Worm (Caenorhabditis elegans) whole organism, late embryonic: ENCODE measurements around the gene del-1.

Experiments
- C08G9.2 ChIP-seq: sonication (generic microtip); optimal IDR thresholded peaks from 2 replicates; lab custom pipeline; 2016; ENCODE audit warnings: mild to moderate bottlenecking, missing genetic modification characterization, moderate library complexity, missing compliant biosample characterization
- F13H6.1 ChIP-seq: sonication (generic microtip); optimal IDR thresholded peaks from 2 replicates; lab custom pipeline; 2016; ENCODE audit warnings: missing genetic modification characterization, missing compliant biosample characterization
- K09A11.1 ChIP-seq: sonication (generic microtip); optimal IDR thresholded peaks from 2 replicates; lab custom pipeline; 2017; ENCODE audit warnings: antibody characterized with exemption, mild to moderate bottlenecking, missing genetic modification characterization, missing compliant biosample characterization; ENCODE audit not compliant: insufficient read depth
- T23F11.4 ChIP-seq: fragments of 200-800 bp; sonication (Bioruptor generic); optimal IDR thresholded peaks from 2 replicates; lab custom pipeline; 2018; ENCODE audit warnings: mild to moderate bottlenecking, missing genetic modification characterization, missing compliant biosample characterization
- ahr-1 ChIP-seq: sonication (generic microtip); optimal IDR thresholded peaks from 2 replicates; lab custom pipeline; 2016; ENCODE audit warnings: missing genetic modification characterization, missing compliant biosample characterization
- ama-1 ChIP-seq: fragments of 150-350 bp; optimal IDR thresholded peaks from 2 replicates; lab custom pipeline; 2014
- ceh-14 ChIP-seq: sonication (generic microtip); optimal IDR thresholded peaks from 2 replicates; lab custom pipeline; 2016; ENCODE audit warnings: missing genotype, missing genetic modification characterization, missing compliant biosample characterization
- ceh-22 ChIP-seq: sonication (generic microtip); optimal IDR thresholded peaks from 2 replicates; lab custom pipeline; 2017; ENCODE audit warnings: missing biosample characterization, missing genetic modification characterization
- ceh-31 ChIP-seq: sonication (generic microtip); optimal IDR thresholded peaks from 2 replicates; lab custom pipeline; 2016; ENCODE audit warnings: missing genetic modification characterization, missing compliant biosample characterization
- ceh-34 ChIP-seq: sonication (generic microtip); optimal IDR thresholded peaks from 2 replicates; lab custom pipeline; 2016; ENCODE audit warnings: mild to moderate bottlenecking, missing genetic modification characterization, missing compliant biosample characterization
- ceh-45 ChIP-seq: fragments of 200-800 bp; sonication (Bioruptor generic); IDR thresholded peaks from 2 replicates; pipeline ENCODE4 v1.3.6; 2022; ENCODE audit warnings: missing genetic modification reagents, missing genetic modification characterization, missing compliant biosample characterization
- ceh-6 ChIP-seq: fragments of 200-800 bp; sonication (Bioruptor generic); optimal IDR thresholded peaks from 2 replicates; lab custom pipeline; 2018; ENCODE audit warnings: mild to moderate bottlenecking, missing genetic modification characterization, missing compliant biosample characterization
- che-1 ChIP-seq: sonication (generic microtip); optimal IDR thresholded peaks from 2 replicates; lab custom pipeline; 2016; ENCODE audit warnings: mild to moderate bottlenecking, missing genetic modification characterization, missing compliant biosample characterization
- elt-2 ChIP-seq: sonication (generic microtip); optimal IDR thresholded peaks from 2 replicates; lab custom pipeline; 2016; ENCODE audit warnings: missing genetic modification reagents, missing genetic modification characterization, missing compliant biosample characterization
- fax-1 ChIP-seq: sonication (generic microtip); optimal IDR thresholded peaks from 2 replicates; lab custom pipeline; 2016; ENCODE audit warnings: missing genotype, missing genetic modification characterization, missing compliant biosample characterization
- fkh-6 ChIP-seq: sonication (generic microtip); optimal IDR thresholded peaks from 2 replicates; lab custom pipeline; 2016; ENCODE audit warnings: missing genetic modification characterization, missing compliant biosample characterization
- hlh-13 ChIP-seq: fragments of 200-800 bp; sonication (Bioruptor generic); optimal IDR thresholded peaks from 2 replicates; lab custom pipeline; 2018; ENCODE audit warnings: mild to moderate bottlenecking, missing genetic modification characterization, missing compliant biosample characterization
- hlh-30 ChIP-seq: sonication (generic microtip); optimal IDR thresholded peaks from 2 replicates; lab custom pipeline; 2017; ENCODE audit warnings: antibody characterized with exemption, missing genetic modification characterization, missing compliant biosample characterization; ENCODE audit not compliant: insufficient read depth
- lim-6 ChIP-seq: sonication (generic microtip); optimal IDR thresholded peaks from 2 replicates; lab custom pipeline; 2016; ENCODE audit warnings: missing genetic modification characterization, missing compliant biosample characterization
- madf-2 ChIP-seq: sonication (generic microtip); optimal IDR thresholded peaks from 2 replicates; lab custom pipeline; 2017; ENCODE audit warnings: missing genetic modification characterization, missing compliant biosample characterization
- mec-3 ChIP-seq: sonication (generic microtip); optimal IDR thresholded peaks from 2 replicates; lab custom pipeline; 2016; ENCODE audit warnings: borderline replicate concordance, missing genetic modification characterization, missing compliant biosample characterization
- nfya-1 ChIP-seq: sonication (generic microtip); optimal IDR thresholded peaks from 2 replicates; lab custom pipeline; 2017; ENCODE audit warnings: missing genetic modification characterization, mild to moderate bottlenecking, missing compliant biosample characterization, antibody characterized with exemption, moderate library complexity
- nhr-11 ChIP-seq: fragments of 150-350 bp; optimal IDR thresholded peaks from 2 replicates; lab custom pipeline; 2014; ENCODE audit warnings: missing biosample characterization, missing genetic modification characterization
- nhr-232 ChIP-seq: sonication (generic microtip); optimal IDR thresholded peaks from 2 replicates; lab custom pipeline; 2016; ENCODE audit warnings: missing genetic modification characterization, missing compliant biosample characterization
- pat-9 ChIP-seq: fragments of 200-800 bp; sonication (Bioruptor generic); optimal IDR thresholded peaks from 2 replicates; lab custom pipeline; 2018; ENCODE audit warnings: mild to moderate bottlenecking, missing genetic modification characterization, moderate library complexity, missing compliant biosample characterization
- pax-1 ChIP-seq: fragments of 150-350 bp; optimal IDR thresholded peaks from 2 replicates; lab custom pipeline; 2014; ENCODE audit warnings: missing biosample characterization, missing genetic modification characterization
- pha-2 ChIP-seq: sonication (generic microtip); optimal IDR thresholded peaks from 2 replicates; lab custom pipeline; 2017; ENCODE audit warnings: mild to moderate bottlenecking, missing genetic modification characterization, missing compliant biosample characterization
- pqm-1 ChIP-seq: sonication (generic microtip); optimal IDR thresholded peaks from 2 replicates; lab custom pipeline; 2016; ENCODE audit warnings: missing genetic modification characterization, missing compliant biosample characterization
- pros-1 ChIP-seq: fragments of 150-350 bp; optimal IDR thresholded peaks from 2 replicates; lab custom pipeline; 2014; ENCODE audit warnings: missing biosample characterization, missing genetic modification reagents, missing genetic modification characterization
- ref-2 ChIP-seq: sonication (generic microtip); optimal IDR thresholded peaks from 2 replicates; lab custom pipeline; 2016; ENCODE audit warnings: missing genetic modification characterization, missing compliant biosample characterization
- sox-2 ChIP-seq: fragments of 200-800 bp; sonication (Bioruptor generic); IDR thresholded peaks from 2 replicates; pipeline ENCODE4 v1.3.6; 2022; ENCODE audit warnings: missing genetic modification reagents, missing genetic modification characterization, missing compliant biosample characterization
- syd-9 ChIP-seq: sonication (generic microtip); optimal IDR thresholded peaks from 2 replicates; lab custom pipeline; 2016; ENCODE audit warnings: mild to moderate bottlenecking, missing genetic modification characterization, moderate library complexity, missing compliant biosample characterization
- ttx-3 ChIP-seq: sonication (generic microtip); optimal IDR thresholded peaks from 2 replicates; lab custom pipeline; 2016; ENCODE audit warnings: missing genetic modification reagents, missing genetic modification characterization, missing compliant biosample characterization
- unc-3 ChIP-seq, 2 experiments: fragments of 200-800 bp in 1 of 2; sonication (Bioruptor generic) in 1 of 2; sonication (generic microtip) in 1 of 2; conservative IDR thresholded peaks in 1 of 2; optimal IDR thresholded peaks in 1 of 2; 2 replicates each; pipeline versions ENCODE4 v1.3.6 to Lab custom; 2016 to 2022; ENCODE audit warnings: missing compliant biosample characterization in 2 of 2, missing genetic modification characterization in 2 of 2, missing genetic modification reagents in 1 of 2
- unc-42 ChIP-seq: sonication (generic microtip); optimal IDR thresholded peaks from 2 replicates; lab custom pipeline; 2016; ENCODE audit warnings: missing genotype, missing genetic modification characterization, missing compliant biosample characterization
- unc-55 ChIP-seq: sonication (generic microtip); optimal IDR thresholded peaks from 2 replicates; lab custom pipeline; 2017; ENCODE audit warnings: missing biosample characterization, missing genetic modification reagents, missing genetic modification characterization
- ztf-16 ChIP-seq: sonication (generic microtip); optimal IDR thresholded peaks from 2 replicates; lab custom pipeline; 2017; ENCODE audit warnings: missing genetic modification characterization, missing compliant biosample characterization

del-1 gene

ce11 chrX:14297209-14297608, 29.3 kb downstream of the del-1 start (continued):
- peak; percentile 37 for TF ChIP-seq hlh-30 (tag; lab: Kevin White, UChicago)
- TF ChIP-seq ceh-14 (tag; lab: Kevin White, UChicago), result peak; percentile 8
- TF ChIP-seq ceh-34 (tag; lab: Kevin White, UChicago), result peak; percentile 65
- no peak for TF ChIP-seq ceh-6 (GFP tag; lab: Kevin White, UChicago)
- peak; percentile 9 for TF ChIP-seq F13H6.1 (tag; lab: Kevin White, UChicago)
- peak; percentile 70 for TF ChIP-seq unc-42 (tag; lab: Kevin White, UChicago)
- TF ChIP-seq C08G9.2, result peak; percentile 50

ce11 chrX:14303078-14303477, 35.2 kb downstream of the del-1 start, which contains the start of gene C11H1.5:
Gene C11H1.5 (minus strand): TSS chrX:14303178.
- no peak for TF ChIP-seq ceh-45 (GFP tag; lab: Robert Waterston, UW)
- TF ChIP-seq fax-1 (tag; lab: Kevin White, UChicago), result no peak
- no peak for TF ChIP-seq F13H6.1 (tag; lab: Kevin White, UChicago)
- no peak for TF ChIP-seq pros-1
- TF ChIP-seq syd-9, result no peak
- TF ChIP-seq ceh-22 (tag; lab: Kevin White, UChicago), result no peak
- no peak for TF ChIP-seq ceh-14 (tag; lab: Kevin White, UChicago)
- TF ChIP-seq ahr-1, result no peak
- no peak for TF ChIP-seq mec-3 (tag; lab: Kevin White, UChicago)
- TF ChIP-seq pax-1 (tag; lab: Kevin White, UChicago), result no peak
- no peak for TF ChIP-seq pat-9 (tag; lab: Kevin White, UChicago)
- TF ChIP-seq ceh-34 (tag; lab: Kevin White, UChicago), result no peak
- no peak for TF ChIP-seq sox-2 (GFP tag; lab: Robert Waterston, UW)
- TF ChIP-seq ttx-3 (tag; lab: Kevin White, UChicago), result no peak
- TF ChIP-seq K09A11.1 (tag; lab: Kevin White, UChicago), result no peak
- no peak for TF ChIP-seq nhr-232 (tag; lab: Kevin White, UChicago)
- TF ChIP-seq pha-2 (tag; lab: Kevin White, UChicago), result no peak
- no peak for TF ChIP-seq fkh-6
- no peak for TF ChIP-seq hlh-13 (GFP tag; lab: Kevin White, UChicago)
- no peak for TF ChIP-seq nhr-11

ce11 chrX:14307667-14308066, 39.8 kb downstream of the del-1 start, which contains the start of gene gphr-2:
Gene gphr-2 (minus strand): TSS chrX:14307767.
- no peak for TF ChIP-seq ztf-16 (tag; lab: Kevin White, UChicago)
- TF ChIP-seq elt-2 (tag; lab: Kevin White, UChicago), result no peak
- no peak for TF ChIP-seq pqm-1 (tag; lab: Kevin White, UChicago)
- TF ChIP-seq unc-3 (GFP tag; conservative IDR thresholded peaks at IDR 0.05; lab: Robert Waterston, UW), result no peak
- no peak for TF ChIP-seq unc-3 (tag; optimal IDR thresholded peaks at IDR 0.05; lab: Kevin White, UChicago)
- no peak for TF ChIP-seq unc-55
- no peak for TF ChIP-seq fax-1 (tag; lab: Kevin White, UChicago)
- no peak for TF ChIP-seq ceh-31
- no peak for TF ChIP-seq T23F11.4
- no peak for TF ChIP-seq pax-1 (tag; lab: Kevin White, UChicago)
- no peak for TF ChIP-seq che-1 (tag; lab: Kevin White, UChicago)
- TF ChIP-seq ceh-14 (tag; lab: Kevin White, UChicago), result no peak
- no peak for TF ChIP-seq fkh-6
- TF ChIP-seq unc-42 (tag; lab: Kevin White, UChicago), result no peak

DNA sequence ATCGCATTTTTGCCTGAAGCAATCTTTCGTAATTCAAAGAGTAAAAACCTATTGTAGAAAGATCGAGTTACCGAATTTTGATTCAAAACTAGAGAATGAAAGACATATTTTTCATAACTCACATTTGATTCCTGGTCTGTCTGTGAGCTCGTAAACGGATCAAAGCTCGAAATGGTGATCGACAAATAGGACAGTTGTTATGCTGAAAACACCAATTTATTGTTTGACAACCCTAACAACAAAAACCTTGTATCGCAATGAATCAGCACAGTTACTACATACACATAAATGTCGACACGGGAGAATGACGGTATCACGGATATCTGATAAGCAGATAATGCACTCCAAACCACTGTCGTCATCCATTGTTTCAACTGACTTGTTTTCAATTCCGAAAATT, 41.8 kb downstream of the del-1 start:
- TF ChIP-seq pat-9 (tag; lab: Kevin White, UChicago) (no peak), ref-2 (tag; lab: Kevin White, UChicago) (no peak), ama-1 (lab: Kevin White, UChicago) (no peak), madf-2 (no peak), nfya-1 (tag; lab: Kevin White, UChicago) (no peak), lim-6 (tag; lab: Kevin White, UChicago) (no peak), unc-3 (GFP tag; conservative IDR thresholded peaks at IDR 0.05; lab: Robert Waterston, UW) (no peak), unc-3 (tag; optimal IDR thresholded peaks at IDR 0.05; lab: Kevin White, UChicago) (no peak)
